Worm (Caenorhabditis elegans) whole organism, L2 larva: ENCODE data around the gene lips-6.

Source experiments
- ceh-82 ChIP-seq: fragments of 150-350 bp; optimal IDR thresholded peaks from 2 replicates; lab custom pipeline; 2014; ENCODE audit warnings: missing biosample characterization, missing genetic modification characterization
- dmd-4 ChIP-seq: sonication (generic microtip); optimal IDR thresholded peaks from 2 replicates; lab custom pipeline; 2017; ENCODE audit warnings: missing biosample characterization, missing genetic modification characterization
- lin-39 ChIP-seq: fragments of 150-350 bp; optimal IDR thresholded peaks from 2 replicates; lab custom pipeline; 2014; ENCODE audit warnings: missing biosample characterization, missing genetic modification reagents, missing genetic modification characterization
- zag-1 ChIP-seq: fragments of 150-350 bp; optimal IDR thresholded peaks from 2 replicates; lab custom pipeline; 2014; ENCODE audit warnings: missing biosample characterization, missing genetic modification characterization

ce11 chrIV:12015586-12015985 is at the start of gene lips-6:
- TF ChIP-seq zag-1 (tag; lab: Kevin White, UChicago) (no peak), dmd-4 (tag; lab: Kevin White, UChicago) (no peak), lin-39 (tag; lab: Kevin White, UChicago) (no peak), ceh-82 (tag; lab: Kevin White, UChicago) (no peak)
